Fruit fly (Drosophila melanogaster) whole organism, prepupa: ENCODE results near the gene CG4408.

Experiments
- CG3032 ChIP-seq: fragments of 200-800 bp; optimal IDR thresholded peaks from 2 replicates; lab custom pipeline; 2019; ENCODE audit warnings: missing biosample characterization, mild to moderate bottlenecking, missing genetic modification characterization, moderate library complexity
- CG6276 ChIP-seq: fragments of 200-800 bp; sonication (Bioruptor generic); optimal IDR thresholded peaks from 2 replicates; lab custom pipeline; 2017; ENCODE audit warnings: missing biosample characterization, mild to moderate bottlenecking, missing genetic modification characterization
- CG6808 ChIP-seq: fragments of 200-800 bp; sonication (Bioruptor generic); optimal IDR thresholded peaks from 3 replicates; lab custom pipeline; 2017; ENCODE audit warnings: missing biosample characterization, missing genetic modification characterization, mild to moderate bottlenecking, moderate library complexity, missing genetic modification reagents
- Eip93F ChIP-seq: fragments of 200-800 bp; sonication (Bioruptor generic); optimal IDR thresholded peaks from 2 replicates; lab custom pipeline; 2016; ENCODE audit warnings: missing biosample characterization, mild to moderate bottlenecking, missing genetic modification characterization
- Lpt ChIP-seq: fragments of 200-800 bp; sonication (Bioruptor generic); optimal IDR thresholded peaks from 3 replicates; lab custom pipeline; 2016; ENCODE audit warnings: missing biosample characterization, missing genetic modification characterization
- achi ChIP-seq: fragments of 200-800 bp; sonication (Bioruptor generic); optimal IDR thresholded peaks from 3 replicates; lab custom pipeline; 2016; ENCODE audit warnings: missing biosample characterization, missing genetic modification characterization
- spab ChIP-seq: fragments of 200-800 bp; sonication (Bioruptor generic); optimal IDR thresholded peaks from 2 replicates; lab custom pipeline; 2017; ENCODE audit warnings: missing biosample characterization, mild to moderate bottlenecking, missing genetic modification characterization, missing genetic modification reagents

- TF ChIP-seq spab = peak; percentile 28
- TF ChIP-seq CG3032 (tag; lab: Kevin White, UChicago) = peak; percentile 62
- TF ChIP-seq CG6276 (GFP tag; lab: Kevin White, UChicago) = peak; percentile 74
- TF ChIP-seq Lpt (GFP tag; lab: Kevin White, UChicago) = peak; percentile 5
- TF ChIP-seq Eip93F (GFP tag; lab: Kevin White, UChicago) = peak; percentile 18
- TF ChIP-seq CG6808 (GFP tag; lab: Kevin White, UChicago) = peak; percentile 27
- peak; percentile 67 for TF ChIP-seq achi (GFP tag; lab: Kevin White, UChicago)
These were observed 16.4 kb downstream of the CG4408 start for dm6 chr3R:23346893-23347396.
